Fruit fly (Drosophila melanogaster) whole organism, embryonic: Measurements from ENCODE around the gene CG5445.

Experiments used
- CG10431 ChIP-seq: fragments of 200-800 bp; sonication (Bioruptor generic); optimal IDR thresholded peaks from 3 replicates; lab custom pipeline; 2018; ENCODE audit warnings: missing biosample characterization, mild to moderate bottlenecking, missing genetic modification characterization
- CG10654 ChIP-seq: fragments of 200-800 bp; sonication (Bioruptor generic); optimal IDR thresholded peaks from 2 replicates; lab custom pipeline; 2016; ENCODE audit warnings: missing biosample characterization, missing genetic modification characterization
- CG1233 ChIP-seq: fragments of 200-800 bp; sonication (Bioruptor generic); optimal IDR thresholded peaks from 4 replicates; lab custom pipeline; 2018; ENCODE audit warnings: missing biosample characterization, mild to moderate bottlenecking, missing genetic modification characterization
- CG12769 ChIP-seq: fragments of 200-800 bp; sonication (Bioruptor generic); optimal IDR thresholded peaks from 2 replicates; lab custom pipeline; 2019; ENCODE audit warnings: missing biosample characterization, mild to moderate bottlenecking, missing genetic modification characterization, moderate library complexity
- CG30403 ChIP-seq: fragments of 200-800 bp; sonication (Bioruptor generic); optimal IDR thresholded peaks from 3 replicates; lab custom pipeline; 2016; ENCODE audit warnings: missing biosample characterization, missing genetic modification characterization
- CG4707 ChIP-seq: fragments of 200-800 bp; sonication (Bioruptor generic); optimal IDR thresholded peaks from 2 replicates; lab custom pipeline; 2018; ENCODE audit warnings: missing biosample characterization, mild to moderate bottlenecking, missing genetic modification characterization, moderate library complexity
- CG5953 ChIP-seq: fragments of 200-800 bp; sonication (Bioruptor generic); IDR thresholded peaks from 2 replicates; pipeline ENCODE4 v1.3.6; 2022; ENCODE audit warnings: missing biosample characterization, missing genetic modification characterization
- CG6272 ChIP-seq: fragments of 200-800 bp; sonication (Bioruptor generic); IDR thresholded peaks from 2 replicates; pipeline ENCODE4 v1.3.6; 2022; ENCODE audit warnings: missing biosample characterization, missing genetic modification characterization
- CG6654 ChIP-seq: fragments of 200-800 bp; sonication (Bioruptor generic); optimal IDR thresholded peaks from 2 replicates; lab custom pipeline; 2017; ENCODE audit warnings: missing biosample characterization, mild to moderate bottlenecking, missing genetic modification characterization
- CG6683 ChIP-seq: fragments of 200-800 bp; sonication (Bioruptor generic); optimal IDR thresholded peaks from 2 replicates; lab custom pipeline; 2017; ENCODE audit warnings: missing biosample characterization, mild to moderate bottlenecking, missing genetic modification characterization, missing genetic modification reagents
- CG7271 ChIP-seq: fragments of 200-800 bp; sonication (Bioruptor generic); optimal IDR thresholded peaks from 2 replicates; lab custom pipeline; 2018; ENCODE audit warnings: missing biosample characterization, mild to moderate bottlenecking, missing genetic modification characterization, moderate library complexity
- CG9727 ChIP-seq: fragments of 200-800 bp; sonication (Bioruptor generic); optimal IDR thresholded peaks from 3 replicates; lab custom pipeline; 2017; ENCODE audit warnings: missing biosample characterization, mild to moderate bottlenecking, missing genetic modification characterization
- CG9797 ChIP-seq: fragments of 200-800 bp; sonication (Bioruptor generic); optimal IDR thresholded peaks from 3 replicates; lab custom pipeline; 2018; ENCODE audit warnings: missing biosample characterization, mild to moderate bottlenecking, missing genetic modification characterization
- CHES-1-like ChIP-seq: fragments of 200-800 bp; sonication (Bioruptor generic); optimal IDR thresholded peaks from 2 replicates; lab custom pipeline; 2016; ENCODE audit warnings: missing biosample characterization, missing genetic modification characterization
- Deaf1 ChIP-seq: fragments of 200-800 bp; optimal IDR thresholded peaks from 3 replicates; lab custom pipeline; 2019; ENCODE audit warnings: missing biosample characterization, mild to moderate bottlenecking, missing genetic modification characterization, moderate library complexity
- Doc3 ChIP-seq: fragments of 200-800 bp; sonication (Bioruptor generic); IDR thresholded peaks from 3 replicates; pipeline ENCODE4 v1.3.6; 2022; ENCODE audit warnings: missing biosample characterization, missing genetic modification characterization; ENCODE audit not compliant: partially characterized antibody
- E2f2 ChIP-seq: fragments of 200-800 bp; sonication (Bioruptor generic); IDR thresholded peaks from 2 replicates; pipeline ENCODE4 v1.3.6; 2022; ENCODE audit warnings: missing biosample characterization, missing genetic modification characterization
- MBD-R2 ChIP-seq: fragments of 200-800 bp; sonication (Bioruptor generic); IDR thresholded peaks from 2 replicates; pipeline ENCODE4 v1.3.6; 2022; ENCODE audit warnings: missing biosample characterization, missing genetic modification characterization
- Opbp ChIP-seq: fragments of 200-800 bp; sonication (Bioruptor generic); IDR thresholded peaks from 3 replicates; pipeline ENCODE4 v1.3.6; 2022; ENCODE audit warnings: missing biosample characterization, missing genetic modification characterization; ENCODE audit not compliant: partially characterized antibody
- Sry-δ ChIP-seq: fragments of 200-800 bp; sonication (Bioruptor generic); optimal IDR thresholded peaks from 2 replicates; lab custom pipeline; 2016; ENCODE audit warnings: missing biosample characterization, missing genetic modification characterization
- Xrp1 ChIP-seq: fragments of 200-800 bp; sonication (Bioruptor generic); IDR thresholded peaks from 2 replicates; pipeline ENCODE4 v1.3.6; 2022; ENCODE audit warnings: missing biosample characterization, missing genetic modification characterization
- abd-A ChIP-seq: fragments of 200-800 bp; sonication (Bioruptor generic); optimal IDR thresholded peaks from 3 replicates; lab custom pipeline; 2019; ENCODE audit warnings: missing biosample characterization, mild to moderate bottlenecking, missing genetic modification characterization, moderate library complexity
- ap ChIP-seq: fragments of 200-800 bp; sonication (Bioruptor generic); IDR thresholded peaks from 2 replicates; pipeline ENCODE4 v1.3.6; 2022; ENCODE audit warnings: missing biosample characterization, missing genetic modification characterization
- ase ChIP-seq: fragments of 200-800 bp; sonication (Bioruptor generic); IDR thresholded peaks from 3 replicates; pipeline ENCODE4 v1.3.6; 2022; ENCODE audit warnings: missing biosample characterization, missing genetic modification characterization
- bowl ChIP-seq: fragments of 200-800 bp; sonication (Bioruptor generic); IDR thresholded peaks from 2 replicates; pipeline ENCODE4 v1.3.6; 2022; ENCODE audit warnings: missing biosample characterization, missing genetic modification characterization
- bsh ChIP-seq, 2 experiments: fragments of 200-800 bp; sonication (Bioruptor generic); optimal IDR thresholded peaks; 2 replicates each; lab custom pipeline; 2017 to 2018; ENCODE audit warnings: mild to moderate bottlenecking in 2 of 2, missing biosample characterization in 2 of 2, missing genetic modification characterization in 2 of 2, moderate library complexity in 1 of 2
- cg ChIP-seq: fragments of 200-800 bp; sonication (Bioruptor generic); optimal IDR thresholded peaks from 3 replicates; lab custom pipeline; 2019; ENCODE audit warnings: missing biosample characterization, mild to moderate bottlenecking, missing genetic modification characterization, moderate library complexity
- chm ChIP-seq: fragments of 200-800 bp; sonication (Bioruptor generic); IDR thresholded peaks from 2 replicates; pipeline ENCODE4 v1.3.6; 2022; ENCODE audit warnings: missing biosample characterization, missing genetic modification characterization
- ci ChIP-seq: fragments of 200-800 bp; sonication (Bioruptor generic); IDR thresholded peaks from 3 replicates; pipeline ENCODE4 v1.3.6; 2022; ENCODE audit warnings: missing biosample characterization, missing genetic modification characterization
- fd102C ChIP-seq: fragments of 200-800 bp; sonication (Bioruptor generic); optimal IDR thresholded peaks from 2 replicates; lab custom pipeline; 2018; ENCODE audit warnings: missing biosample characterization, mild to moderate bottlenecking, missing genetic modification characterization, moderate library complexity
- grau ChIP-seq: fragments of 200-800 bp; optimal IDR thresholded peaks from 3 replicates; lab custom pipeline; 2019; ENCODE audit warnings: missing biosample characterization, mild to moderate bottlenecking, missing genetic modification characterization, moderate library complexity
- grn ChIP-seq: fragments of 200-800 bp; sonication (Bioruptor generic); optimal IDR thresholded peaks from 3 replicates; lab custom pipeline; 2017; ENCODE audit warnings: missing biosample characterization, missing genetic modification characterization
- gsb ChIP-seq: fragments of 200-800 bp; sonication (Bioruptor generic); IDR thresholded peaks from 2 replicates; pipeline ENCODE4 v1.3.6; 2022; ENCODE audit warnings: missing biosample characterization, missing genetic modification characterization
- hkb ChIP-seq, 2 experiments: fragments of 200-800 bp in 1 of 2; fragments of >200 bp in 1 of 2; sonication (Bioruptor generic) in 1 of 2; IDR thresholded peaks in 1 of 2; optimal IDR thresholded peaks in 1 of 2; 2 replicates each; pipeline versions ENCODE4 v1.3.6 to Lab custom; 2017 to 2022; ENCODE audit warnings: missing biosample characterization in 1 of 2, missing genetic modification characterization in 1 of 2
- ind ChIP-seq: fragments of 200-800 bp; sonication (Bioruptor generic); optimal IDR thresholded peaks from 3 replicates; lab custom pipeline; 2016; ENCODE audit warnings: missing biosample characterization, missing genetic modification characterization
- knrl ChIP-seq: fragments of 200-800 bp; sonication (Bioruptor generic); IDR thresholded peaks from 3 replicates; pipeline ENCODE4 v1.3.6; 2022; ENCODE audit warnings: missing biosample characterization, missing genetic modification characterization; ENCODE audit not compliant: partially characterized antibody
- pb ChIP-seq: fragments of 200-800 bp; sonication (Bioruptor generic); optimal IDR thresholded peaks from 3 replicates; lab custom pipeline; 2016; ENCODE audit warnings: missing biosample characterization, missing genetic modification characterization
- pfk ChIP-seq: fragments of 200-800 bp; sonication (Bioruptor generic); optimal IDR thresholded peaks from 2 replicates; lab custom pipeline; 2018; ENCODE audit warnings: missing biosample characterization, mild to moderate bottlenecking, missing genetic modification characterization, moderate library complexity
- scrt ChIP-seq: fragments of 200-800 bp; sonication (Bioruptor generic); optimal IDR thresholded peaks from 2 replicates; lab custom pipeline; 2018; ENCODE audit warnings: missing biosample characterization, mild to moderate bottlenecking, missing genetic modification characterization, moderate library complexity
- shn ChIP-seq: fragments of 200-800 bp; sonication (Bioruptor generic); optimal IDR thresholded peaks from 3 replicates; lab custom pipeline; 2016; ENCODE audit warnings: missing biosample characterization, missing genetic modification characterization
- sisA ChIP-seq: fragments of 200-800 bp; sonication (Bioruptor generic); IDR thresholded peaks from 2 replicates; pipeline ENCODE4 v1.3.6; 2022; ENCODE audit warnings: missing biosample characterization, missing genetic modification characterization
- slbo ChIP-seq: fragments of 200-800 bp; sonication (Bioruptor generic); IDR thresholded peaks from 2 replicates; pipeline ENCODE4 v1.3.6; 2022; ENCODE audit warnings: missing biosample characterization, missing genetic modification characterization
- sob ChIP-seq: fragments of 200-800 bp; sonication (Bioruptor generic); IDR thresholded peaks from 2 replicates; pipeline ENCODE4 v1.3.6; 2022; ENCODE audit warnings: missing biosample characterization, missing genetic modification characterization
- stwl ChIP-seq: fragments of 200-800 bp; sonication (Bioruptor generic); optimal IDR thresholded peaks from 3 replicates; lab custom pipeline; 2018; ENCODE audit warnings: missing biosample characterization, mild to moderate bottlenecking, missing genetic modification characterization, moderate library complexity
- sug ChIP-seq: fragments of 200-800 bp; optimal IDR thresholded peaks from 2 replicates; lab custom pipeline; 2019; ENCODE audit warnings: missing biosample characterization, mild to moderate bottlenecking, missing genetic modification characterization, moderate library complexity
- ttk ChIP-seq: fragments of 200-800 bp; sonication (Bioruptor generic); IDR thresholded peaks from 2 replicates; pipeline ENCODE4 v2.1.2; 2022; ENCODE audit warnings: missing biosample characterization, missing genetic modification characterization
- usp ChIP-seq: fragments of >200 bp; optimal IDR thresholded peaks from 2 replicates; lab custom pipeline; 2017; ENCODE audit warnings: missing biosample characterization, missing genetic modification characterization
- vnd ChIP-seq: fragments of 200-800 bp; sonication (Bioruptor generic); IDR thresholded peaks from 3 replicates; pipeline ENCODE4 v1.3.6; 2022; ENCODE audit warnings: missing biosample characterization, missing genetic modification characterization; ENCODE audit not compliant: partially characterized antibody
- yki ChIP-seq: fragments of >200 bp; optimal IDR thresholded peaks from 3 replicates; lab custom pipeline; 2018
- zfh1 ChIP-seq: fragments of 200-800 bp; sonication (Bioruptor generic); IDR thresholded peaks from 3 replicates; pipeline ENCODE4 v1.3.6; 2022; ENCODE audit warnings: missing biosample characterization, missing genetic modification characterization

The CG5445 gene

dm6 chrX:17302202-17303061 is 20.1 kb downstream of the CG5445 start (continued):
- TF ChIP-seq abd-A (no peak), ttk (no peak), bowl (no peak), CG6683 (GFP tag; lab: Kevin White, UChicago) (no peak), stwl (peak; percentile 1), Xrp1 (GFP tag; lab: Robert Waterston, UW) (no peak), bsh (GFP tag; optimal IDR thresholded peaks at IDR 0.05; lab: Kevin White, UChicago) (no peak), Sry-δ (peak; percentile 13), chm (GFP tag; lab: Robert Waterston, UW) (no peak), CG1233 (GFP tag; lab: Kevin White, UChicago) (no peak), CG30403 (GFP tag; lab: Kevin White, UChicago) (no peak), fd102C (GFP tag; lab: Kevin White, UChicago) (no peak), CG4707 (GFP tag; lab: Kevin White, UChicago) (no peak), pfk (no peak), zfh1 (GFP tag; lab: Robert Waterston, UW) (no peak), CG10654 (no peak), CHES-1-like (GFP tag; lab: Kevin White, UChicago) (no peak), yki (no peak), CG6654 (GFP tag; lab: Kevin White, UChicago) (no peak), CG10431 (no peak), CG9727 (GFP tag; lab: Kevin White, UChicago) (no peak), slbo (GFP tag; lab: Robert Waterston, UW) (no peak), sug (tag; lab: Kevin White, UChicago) (peak; percentile 22), hkb (optimal IDR thresholded peaks at IDR 0.05; lab: Kevin White, UChicago) (no peak), hkb (GFP tag; IDR thresholded peaks at IDR 0.05; lab: Robert Waterston, UW) (0 out of 2 replicates have a peak, but pooled peaks have one; percentile 28), grau (tag; lab: Kevin White, UChicago) (no peak), ci (no peak), CG5953 (GFP tag; lab: Robert Waterston, UW) (no peak), CG9797 (peak; percentile 62), ind (GFP tag; lab: Kevin White, UChicago) (no peak), shn (no peak), MBD-R2 (GFP tag; lab: Robert Waterston, UW) (peak; percentile 26), CG12769 (tag; lab: Kevin White, UChicago) (peak; percentile 38), grn (GFP tag; lab: Kevin White, UChicago) (no peak), pb (GFP tag; lab: Kevin White, UChicago) (no peak), Opbp (0 out of 3 replicates have a peak, but pooled peaks have one; percentile 34), sisA (no peak), sob (GFP tag; lab: Robert Waterston, UW) (no peak), CG7271 (tag; lab: Kevin White, UChicago) (no peak), gsb (GFP tag; lab: Robert Waterston, UW) (no peak), scrt (no peak), Doc3 (GFP tag; lab: Robert Waterston, UW) (no peak), ap (no peak), E2f2 (GFP tag; lab: Robert Waterston, UW) (peak; percentile 31), cg (GFP tag; lab: Kevin White, UChicago) (peak; percentile 90), ase (no peak), Deaf1 (no peak), vnd (no peak), usp (GFP tag; lab: Kevin White, UChicago) (no peak), CG6272 (GFP tag; lab: Robert Waterston, UW) (no peak), knrl (GFP tag; lab: Robert Waterston, UW) (no peak)
